Fruit fly (Drosophila melanogaster) whole organism, embryonic: Measurements from ENCODE around the gene vnd.

Experiments
- ATbp ChIP-seq: fragments of 200-800 bp; sonication (Bioruptor generic); optimal IDR thresholded peaks from 2 replicates; lab custom pipeline; 2017; ENCODE audit warnings: missing biosample characterization, mild to moderate bottlenecking, missing genetic modification characterization, missing genetic modification reagents
- CG10321 ChIP-seq: fragments of 200-800 bp; sonication (Bioruptor generic); IDR thresholded peaks from 2 replicates; pipeline ENCODE4 v1.3.6; 2022; ENCODE audit warnings: missing biosample characterization, missing genetic modification characterization
- CG11398 ChIP-seq: fragments of 200-800 bp; sonication (Bioruptor generic); optimal IDR thresholded peaks from 2 replicates; lab custom pipeline; 2016; ENCODE audit warnings: missing biosample characterization, missing genetic modification characterization
- CG12769 ChIP-seq: fragments of 200-800 bp; sonication (Bioruptor generic); optimal IDR thresholded peaks from 2 replicates; lab custom pipeline; 2019; ENCODE audit warnings: missing biosample characterization, mild to moderate bottlenecking, missing genetic modification characterization, moderate library complexity
- CG14050 ChIP-seq: fragments of 200-800 bp; sonication (Bioruptor generic); IDR thresholded peaks from 3 replicates; pipeline ENCODE4 v1.3.6; 2022; ENCODE audit warnings: missing biosample characterization, missing genetic modification characterization
- CG15514 ChIP-seq: fragments of 200-800 bp; sonication (Bioruptor generic); optimal IDR thresholded peaks from 3 replicates; lab custom pipeline; 2017; ENCODE audit warnings: missing biosample characterization, missing genetic modification characterization, mild to moderate bottlenecking, moderate library complexity, missing genetic modification reagents
- CG16779 ChIP-seq: fragments of 200-800 bp; sonication (Bioruptor generic); IDR thresholded peaks from 2 replicates; pipeline ENCODE4 v1.3.6; 2022; ENCODE audit warnings: missing biosample characterization, missing genetic modification characterization
- CG17361 ChIP-seq: fragments of 200-800 bp; sonication (Bioruptor generic); IDR thresholded peaks from 3 replicates; pipeline ENCODE4 v1.3.6; 2022; ENCODE audit warnings: missing biosample characterization, missing genetic modification characterization
- CG17829 ChIP-seq: fragments of 200-800 bp; optimal IDR thresholded peaks from 2 replicates; lab custom pipeline; 2019; ENCODE audit warnings: missing biosample characterization, mild to moderate bottlenecking, missing genetic modification characterization, moderate library complexity
- CG17912 ChIP-seq: fragments of 200-800 bp; sonication (Bioruptor generic); optimal IDR thresholded peaks from 2 replicates; lab custom pipeline; 2018; ENCODE audit warnings: missing biosample characterization, mild to moderate bottlenecking, missing genetic modification characterization
- CG2678 ChIP-seq: fragments of 200-800 bp; sonication (Bioruptor generic); optimal IDR thresholded peaks from 3 replicates; lab custom pipeline; 2019; ENCODE audit warnings: missing biosample characterization, mild to moderate bottlenecking, missing genetic modification characterization, moderate library complexity
- CG33557 ChIP-seq: fragments of 200-800 bp; sonication (Bioruptor generic); optimal IDR thresholded peaks from 2 replicates; lab custom pipeline; 2019; ENCODE audit warnings: missing biosample characterization, mild to moderate bottlenecking, missing genetic modification characterization, moderate library complexity
- CG6272 ChIP-seq: fragments of 200-800 bp; sonication (Bioruptor generic); IDR thresholded peaks from 2 replicates; pipeline ENCODE4 v1.3.6; 2022; ENCODE audit warnings: missing biosample characterization, missing genetic modification characterization
- CG7357 ChIP-seq: fragments of 200-800 bp; sonication (Bioruptor generic); IDR thresholded peaks from 3 replicates; pipeline ENCODE4 v1.3.6; 2022; ENCODE audit warnings: missing biosample characterization, missing genetic modification characterization
- CG7839 ChIP-seq: fragments of 200-800 bp; sonication (Bioruptor generic); optimal IDR thresholded peaks from 3 replicates; lab custom pipeline; 2018; ENCODE audit warnings: missing biosample characterization, mild to moderate bottlenecking, missing genetic modification characterization, moderate library complexity
- CG8281 ChIP-seq: fragments of 200-800 bp; sonication (Bioruptor generic); optimal IDR thresholded peaks from 2 replicates; lab custom pipeline; 2018; ENCODE audit warnings: missing biosample characterization, mild to moderate bottlenecking, missing genetic modification characterization, moderate library complexity
- CG9437 ChIP-seq: fragments of 200-800 bp; sonication (Bioruptor generic); optimal IDR thresholded peaks from 2 replicates; lab custom pipeline; 2018; ENCODE audit warnings: missing biosample characterization, mild to moderate bottlenecking, missing genetic modification characterization
- CG9727 ChIP-seq: fragments of 200-800 bp; sonication (Bioruptor generic); optimal IDR thresholded peaks from 3 replicates; lab custom pipeline; 2017; ENCODE audit warnings: missing biosample characterization, mild to moderate bottlenecking, missing genetic modification characterization
- CG9797 ChIP-seq: fragments of 200-800 bp; sonication (Bioruptor generic); optimal IDR thresholded peaks from 3 replicates; lab custom pipeline; 2018; ENCODE audit warnings: missing biosample characterization, mild to moderate bottlenecking, missing genetic modification characterization
- CHES-1-like ChIP-seq: fragments of 200-800 bp; sonication (Bioruptor generic); optimal IDR thresholded peaks from 2 replicates; lab custom pipeline; 2016; ENCODE audit warnings: missing biosample characterization, missing genetic modification characterization
- Chrac-16 ChIP-seq: fragments of 200-800 bp; sonication (Bioruptor generic); optimal IDR thresholded peaks from 3 replicates; lab custom pipeline; 2016; ENCODE audit warnings: missing biosample characterization, missing genetic modification characterization
- CoRest ChIP-seq: fragments of 200-800 bp; sonication (Bioruptor generic); optimal IDR thresholded peaks from 3 replicates; lab custom pipeline; 2018; ENCODE audit warnings: missing biosample characterization, mild to moderate bottlenecking, missing genetic modification characterization, moderate library complexity
- Dip3 ChIP-seq: fragments of 200-800 bp; sonication (Bioruptor generic); optimal IDR thresholded peaks from 3 replicates; lab custom pipeline; 2016; ENCODE audit warnings: missing biosample characterization, missing genetic modification characterization
- Fer1 ChIP-seq: fragments of 200-800 bp; sonication (Bioruptor generic); optimal IDR thresholded peaks from 2 replicates; lab custom pipeline; 2017; ENCODE audit warnings: missing biosample characterization, mild to moderate bottlenecking, missing genetic modification characterization
- Fer3 ChIP-seq: fragments of 200-800 bp; sonication (Bioruptor generic); optimal IDR thresholded peaks from 2 replicates; lab custom pipeline; 2018; ENCODE audit warnings: missing biosample characterization, mild to moderate bottlenecking, missing genetic modification characterization, moderate library complexity
- MBD-R2 ChIP-seq: fragments of 200-800 bp; sonication (Bioruptor generic); IDR thresholded peaks from 2 replicates; pipeline ENCODE4 v1.3.6; 2022; ENCODE audit warnings: missing biosample characterization, missing genetic modification characterization
- NK7.1 ChIP-seq: fragments of 200-800 bp; sonication (Bioruptor generic); optimal IDR thresholded peaks from 3 replicates; lab custom pipeline; 2016; ENCODE audit warnings: missing biosample characterization, missing genetic modification characterization
- Nf-YA ChIP-seq: fragments of 200-800 bp; sonication (Bioruptor generic); IDR thresholded peaks from 2 replicates; pipeline ENCODE4 v1.3.6; 2022; ENCODE audit warnings: missing biosample characterization, missing genetic modification characterization
- Optix ChIP-seq: fragments of 200-800 bp; sonication (Bioruptor generic); IDR thresholded peaks from 3 replicates; pipeline ENCODE4 v1.3.6; 2022; ENCODE audit warnings: missing biosample characterization, missing genetic modification characterization
- Six4 ChIP-seq: fragments of 200-800 bp; sonication (Bioruptor generic); optimal IDR thresholded peaks from 2 replicates; lab custom pipeline; 2016; ENCODE audit warnings: missing biosample characterization, missing genetic modification characterization
- ac ChIP-seq: fragments of 200-800 bp; sonication (Bioruptor generic); optimal IDR thresholded peaks from 3 replicates; lab custom pipeline; 2017; ENCODE audit warnings: missing biosample characterization, mild to moderate bottlenecking, missing genetic modification characterization
- ap ChIP-seq: fragments of 200-800 bp; sonication (Bioruptor generic); IDR thresholded peaks from 2 replicates; pipeline ENCODE4 v1.3.6; 2022; ENCODE audit warnings: missing biosample characterization, missing genetic modification characterization
- chif ChIP-seq, 2 experiments: fragments of 200-800 bp; sonication (Bioruptor generic); optimal IDR thresholded peaks; 3 replicates each; lab custom pipeline; 2016; ENCODE audit warnings: missing biosample characterization in 2 of 2, missing genetic modification characterization in 2 of 2
- chinmo ChIP-seq: fragments of 200-800 bp; sonication (Bioruptor generic); IDR thresholded peaks from 4 replicates; pipeline ENCODE4 v1.3.6; 2022; ENCODE audit warnings: missing biosample characterization, missing genetic modification characterization; ENCODE audit not compliant: partially characterized antibody
- crp ChIP-seq, 2 experiments: fragments of 200-800 bp; sonication (Bioruptor generic); optimal IDR thresholded peaks; 2 replicates in 1 of 2; 3 replicates in 1 of 2; lab custom pipeline; 2017; ENCODE audit warnings: missing biosample characterization in 2 of 2, missing genetic modification characterization in 2 of 2, mild to moderate bottlenecking in 1 of 2, moderate library complexity in 1 of 2
- da ChIP-seq: fragments of 200-800 bp; sonication (Bioruptor generic); optimal IDR thresholded peaks from 2 replicates; lab custom pipeline; 2016; ENCODE audit warnings: missing biosample characterization, missing genetic modification characterization
- eyg ChIP-seq: fragments of 200-800 bp; sonication (Bioruptor generic); optimal IDR thresholded peaks from 3 replicates; lab custom pipeline; 2016; ENCODE audit warnings: missing biosample characterization, missing genetic modification characterization
- ftz-f1 ChIP-seq: fragments of 200-800 bp; sonication (Bioruptor generic); optimal IDR thresholded peaks from 2 replicates; lab custom pipeline; 2016; ENCODE audit warnings: missing biosample characterization, missing genetic modification characterization
- ham ChIP-seq: fragments of 200-800 bp; sonication (Bioruptor generic); IDR thresholded peaks from 2 replicates; pipeline ENCODE4 v1.3.6; 2022; ENCODE audit warnings: missing biosample characterization, missing genetic modification characterization
- insv ChIP-seq, 2 experiments: fragments of 200-800 bp; sonication (Bioruptor generic); optimal IDR thresholded peaks; 3 replicates each; lab custom pipeline; 2016 to 2018; ENCODE audit warnings: missing biosample characterization in 2 of 2, missing genetic modification characterization in 2 of 2
- kay ChIP-seq: fragments of 200-800 bp; sonication (Bioruptor generic); optimal IDR thresholded peaks from 2 replicates; lab custom pipeline; 2016; ENCODE audit warnings: missing biosample characterization, missing genetic modification characterization
- lola ChIP-seq, 3 experiments: fragments of >200 bp in 2 of 3; fragments of 200-800 bp in 1 of 3; sonication (Bioruptor generic) in 1 of 3; optimal IDR thresholded peaks; 2 replicates each; lab custom pipeline; 2017 to 2019; ENCODE audit warnings: missing biosample characterization in 3 of 3, missing genetic modification characterization in 3 of 3, mild to moderate bottlenecking in 1 of 3, moderate library complexity in 1 of 3
- nmo ChIP-seq: fragments of 200-800 bp; sonication (Bioruptor generic); optimal IDR thresholded peaks from 2 replicates; lab custom pipeline; 2018; ENCODE audit warnings: missing biosample characterization, mild to moderate bottlenecking, missing genetic modification characterization, moderate library complexity
- phol ChIP-seq: fragments of 200-800 bp; sonication (Bioruptor generic); optimal IDR thresholded peaks from 3 replicates; lab custom pipeline; 2018; ENCODE audit warnings: missing biosample characterization, mild to moderate bottlenecking, missing genetic modification characterization, moderate library complexity
- pum ChIP-seq: fragments of 200-800 bp; sonication (Bioruptor generic); optimal IDR thresholded peaks from 2 replicates; lab custom pipeline; 2016; ENCODE audit warnings: missing biosample characterization, missing genetic modification characterization
- scrt ChIP-seq: fragments of 200-800 bp; sonication (Bioruptor generic); optimal IDR thresholded peaks from 2 replicates; lab custom pipeline; 2018; ENCODE audit warnings: missing biosample characterization, mild to moderate bottlenecking, missing genetic modification characterization, moderate library complexity
- slbo ChIP-seq: fragments of 200-800 bp; sonication (Bioruptor generic); IDR thresholded peaks from 2 replicates; pipeline ENCODE4 v1.3.6; 2022; ENCODE audit warnings: missing biosample characterization, missing genetic modification characterization
- sqz ChIP-seq: fragments of 200-800 bp; sonication (Bioruptor generic); optimal IDR thresholded peaks from 3 replicates; lab custom pipeline; 2018; ENCODE audit warnings: missing biosample characterization, mild to moderate bottlenecking, missing genetic modification characterization
- tgo ChIP-seq: fragments of 200-800 bp; sonication (Bioruptor generic); IDR thresholded peaks from 3 replicates; pipeline ENCODE4 v1.3.6; 2022; ENCODE audit warnings: missing biosample characterization, missing genetic modification characterization
- zfh2 ChIP-seq: fragments of 200-800 bp; sonication (Bioruptor generic); optimal IDR thresholded peaks from 2 replicates; lab custom pipeline; 2016; ENCODE audit warnings: missing biosample characterization, missing genetic modification characterization

The vnd gene

DNA sequence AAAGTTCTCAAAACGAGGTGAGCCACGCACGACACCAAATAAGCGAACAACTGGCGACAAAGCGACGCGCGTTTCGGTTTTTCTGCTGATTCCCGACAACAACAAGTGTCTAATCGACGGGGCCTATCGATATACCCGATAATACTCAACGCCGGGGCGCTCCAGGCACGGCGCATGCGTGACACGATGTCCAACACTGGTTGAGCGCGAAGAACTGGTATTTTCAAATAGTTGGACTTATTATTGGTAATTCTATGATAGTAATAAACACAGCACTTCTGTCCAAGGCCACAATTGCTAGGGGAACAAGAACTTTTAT is 35.5 kb downstream of the vnd start (continued):
- no peak for TF ChIP-seq CG6272 (GFP tag; lab: Robert Waterston, UW)
- no peak for TF ChIP-seq kay (GFP tag; lab: Kevin White, UChicago)
- no peak for TF ChIP-seq Fer3 (tag; lab: Kevin White, UChicago)
- TF ChIP-seq CG33557 (GFP tag; lab: Kevin White, UChicago) = no peak
- no peak for TF ChIP-seq CG17912 (GFP tag; lab: Kevin White, UChicago)
- TF ChIP-seq CG10321 = no peak
- TF ChIP-seq CG2678 (tag; lab: Kevin White, UChicago) = no peak
- TF ChIP-seq Nf-YA = no peak
- no peak for TF ChIP-seq eyg (GFP tag; lab: Kevin White, UChicago)
- no peak for TF ChIP-seq ac
- peak; percentile 30 for TF ChIP-seq scrt (GFP tag; lab: Kevin White, UChicago)
- TF ChIP-seq CG9797 (GFP tag; lab: Kevin White, UChicago) = peak; percentile 38
- TF ChIP-seq CG8281 (tag; lab: Kevin White, UChicago) = no peak
- TF ChIP-seq CG16779 (GFP tag; lab: Robert Waterston, UW) = no peak
- TF ChIP-seq CG9437 = no peak
- TF ChIP-seq CHES-1-like (GFP tag; lab: Kevin White, UChicago) = no peak

DNA sequence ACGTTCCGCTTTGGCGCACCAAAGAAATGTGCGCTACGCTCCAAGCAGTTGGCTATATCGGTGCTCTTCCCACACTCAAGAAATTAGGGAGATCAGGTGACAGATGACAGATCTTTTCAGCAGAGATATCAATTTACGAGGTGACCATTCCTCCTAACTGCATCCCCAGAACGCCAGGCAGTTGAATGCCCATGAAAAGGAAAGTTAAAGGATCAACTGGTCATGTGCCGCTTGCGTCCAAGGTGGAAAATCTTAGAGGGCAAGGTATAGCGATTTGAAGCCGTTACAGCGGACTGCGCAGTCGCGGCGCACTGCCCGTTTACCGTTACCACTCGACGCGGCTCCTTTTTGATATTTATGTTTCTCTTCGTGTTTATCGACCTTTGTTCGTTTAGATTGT is 36.7 kb downstream of the vnd start:
- TF ChIP-seq chif (GFP tag; optimal IDR thresholded peaks at IDR 0.05; lab: Kevin White, UChicago) (peak; percentile 12 to 21), Fer1 (GFP tag; lab: Kevin White, UChicago) (peak; percentile 3), CG11398 (GFP tag; lab: Kevin White, UChicago) (peak; percentile 2), CoRest (peak; percentile 20), CG2678 (tag; lab: Kevin White, UChicago) (peak; percentile 47), ATbp (GFP tag; lab: Kevin White, UChicago) (peak; percentile 18), CG17829 (tag; lab: Kevin White, UChicago) (peak; percentile 7), sqz (GFP tag; lab: Kevin White, UChicago) (no peak), phol (tag; lab: Kevin White, UChicago) (peak; percentile 34), chinmo (GFP tag; lab: Robert Waterston, UW) (0 out of 4 replicates have a peak, but pooled peaks have one; percentile 35), Dip3 (GFP tag; lab: Kevin White, UChicago) (peak; percentile 62), tgo (GFP tag; lab: Robert Waterston, UW) (peak; percentile 28; the same call in 1 of the 3 replicates), Optix (GFP tag; lab: Robert Waterston, UW) (0 out of 3 replicates have a peak, but pooled peaks have one; percentile 26), CG9727 (GFP tag; lab: Kevin White, UChicago) (peak; percentile 42), nmo (peak; percentile 39), ap (GFP tag; lab: Robert Waterston, UW) (no peak), slbo (GFP tag; lab: Robert Waterston, UW) (0 out of 2 replicates have a peak, but pooled peaks have one; percentile 22), CG7357 (GFP tag; lab: Robert Waterston, UW) (no peak), Six4 (GFP tag; lab: Kevin White, UChicago) (peak; percentile 10), da (GFP tag; lab: Kevin White, UChicago) (no peak), MBD-R2 (no peak), crp (GFP tag; optimal IDR thresholded peaks at IDR 0.05; lab: Kevin White, UChicago) (no peak), pum (GFP tag; lab: Kevin White, UChicago) (no peak), Chrac-16 (GFP tag; lab: Kevin White, UChicago) (peak; percentile 35), CG12769 (tag; lab: Kevin White, UChicago) (peak; percentile 10), CG7839 (tag; lab: Kevin White, UChicago) (peak; percentile 26), ham (GFP tag; lab: Robert Waterston, UW) (no peak), lola (GFP tag; optimal IDR thresholded peaks at IDR 0.05; lab: Kevin White, UChicago) (peak in 1 of 3 experiments; percentile 18), CG17361 (GFP tag; lab: Robert Waterston, UW) (0 out of 3 replicates have a peak, but pooled peaks have one; percentile 11), ftz-f1 (GFP tag; lab: Kevin White, UChicago) (no peak), insv (GFP tag; optimal IDR thresholded peaks at IDR 0.05; lab: Kevin White, UChicago) (no peak), CG14050 (GFP tag; lab: Robert Waterston, UW) (no peak), CG15514 (no peak), zfh2 (GFP tag; lab: Kevin White, UChicago) (peak; percentile 57), NK7.1 (GFP tag; lab: Kevin White, UChicago) (no peak)
